Fruit fly (Drosophila melanogaster) whole organism, embryonic: ENCODE data around the gene PhKgamma.

ENCODE experiments used
- Asciz ChIP-seq: fragments of 200-800 bp; sonication (Bioruptor generic); optimal IDR thresholded peaks from 2 replicates; lab custom pipeline; 2017; ENCODE audit warnings: missing biosample characterization, mild to moderate bottlenecking, missing genetic modification characterization, missing genetic modification reagents
- Atf-2 ChIP-seq: fragments of 200-800 bp; sonication (Bioruptor generic); optimal IDR thresholded peaks from 2 replicates; lab custom pipeline; 2016; ENCODE audit warnings: missing biosample characterization, missing genetic modification characterization
- BEAF-32 ChIP-seq: fragments of 200-800 bp; sonication (Bioruptor generic); optimal IDR thresholded peaks from 3 replicates; lab custom pipeline; 2017; ENCODE audit warnings: missing biosample characterization, missing genetic modification characterization, mild to moderate bottlenecking, moderate library complexity, missing genetic modification reagents
- CG10366 ChIP-seq: fragments of 200-800 bp; sonication (Bioruptor generic); IDR thresholded peaks from 2 replicates; pipeline ENCODE4 v1.3.6; 2022; ENCODE audit warnings: missing biosample characterization, missing genetic modification characterization
- CG10543 ChIP-seq: fragments of 200-800 bp; sonication (Bioruptor generic); optimal IDR thresholded peaks from 3 replicates; lab custom pipeline; 2017; ENCODE audit warnings: missing biosample characterization, mild to moderate bottlenecking, missing genetic modification characterization, moderate library complexity
- CG1233 ChIP-seq: fragments of 200-800 bp; sonication (Bioruptor generic); optimal IDR thresholded peaks from 4 replicates; lab custom pipeline; 2018; ENCODE audit warnings: missing biosample characterization, mild to moderate bottlenecking, missing genetic modification characterization
- CG13296 ChIP-seq: fragments of 200-800 bp; sonication (Bioruptor generic); optimal IDR thresholded peaks from 3 replicates; lab custom pipeline; 2018; ENCODE audit warnings: missing biosample characterization, mild to moderate bottlenecking, missing genetic modification characterization
- CG14050 ChIP-seq: fragments of 200-800 bp; sonication (Bioruptor generic); IDR thresholded peaks from 3 replicates; pipeline ENCODE4 v1.3.6; 2022; ENCODE audit warnings: missing biosample characterization, missing genetic modification characterization
- CG1602 ChIP-seq: fragments of 200-800 bp; sonication (Bioruptor generic); optimal IDR thresholded peaks from 3 replicates; lab custom pipeline; 2016; ENCODE audit warnings: missing biosample characterization, missing genetic modification characterization
- CG16863 ChIP-seq: fragments of 200-800 bp; sonication (Bioruptor generic); optimal IDR thresholded peaks from 3 replicates; lab custom pipeline; 2016; ENCODE audit warnings: missing biosample characterization, missing genetic modification characterization
- CG17186 ChIP-seq: fragments of 200-800 bp; sonication (Bioruptor generic); optimal IDR thresholded peaks from 3 replicates; lab custom pipeline; 2017; ENCODE audit warnings: missing biosample characterization, missing genetic modification reagents, missing genetic modification characterization
- CG17612 ChIP-seq: fragments of 200-800 bp; sonication (Bioruptor generic); IDR thresholded peaks from 2 replicates; pipeline ENCODE4 v1.3.6; 2022; ENCODE audit warnings: missing biosample characterization, missing genetic modification characterization
- CG2129 ChIP-seq: fragments of 200-800 bp; sonication (Bioruptor generic); IDR thresholded peaks from 2 replicates; pipeline ENCODE4 v1.3.6; 2022; ENCODE audit warnings: missing biosample characterization, missing genetic modification characterization; ENCODE audit not compliant: partially characterized antibody
- CG2202 ChIP-seq: fragments of 200-800 bp; sonication (Bioruptor generic); optimal IDR thresholded peaks from 2 replicates; lab custom pipeline; 2018; ENCODE audit warnings: missing biosample characterization, mild to moderate bottlenecking, missing genetic modification characterization
- CG2712 ChIP-seq: fragments of 200-800 bp; optimal IDR thresholded peaks from 3 replicates; lab custom pipeline; 2019; ENCODE audit warnings: missing biosample characterization, mild to moderate bottlenecking, missing genetic modification characterization, moderate library complexity
- CG4404 ChIP-seq: fragments of 200-800 bp; sonication (Bioruptor generic); IDR thresholded peaks from 2 replicates; pipeline ENCODE4 v1.3.6; 2022; ENCODE audit warnings: missing biosample characterization, missing genetic modification characterization
- CG7357 ChIP-seq: fragments of 200-800 bp; sonication (Bioruptor generic); IDR thresholded peaks from 3 replicates; pipeline ENCODE4 v1.3.6; 2022; ENCODE audit warnings: missing biosample characterization, missing genetic modification characterization
- CG7963 ChIP-seq: fragments of 200-800 bp; sonication (Bioruptor generic); IDR thresholded peaks from 3 replicates; pipeline ENCODE4 v1.3.6; 2022; ENCODE audit warnings: missing biosample characterization, missing genetic modification characterization; ENCODE audit not compliant: partially characterized antibody
- CG9797 ChIP-seq: fragments of 200-800 bp; sonication (Bioruptor generic); optimal IDR thresholded peaks from 3 replicates; lab custom pipeline; 2018; ENCODE audit warnings: missing biosample characterization, mild to moderate bottlenecking, missing genetic modification characterization
- D ChIP-seq, 2 experiments: fragments of 200-800 bp in 1 of 2; fragments of >200 bp in 1 of 2; sonication (Bioruptor generic) in 1 of 2; optimal IDR thresholded peaks; 2 replicates in 1 of 2; 3 replicates in 1 of 2; lab custom pipeline; 2017; ENCODE audit warnings: mild to moderate bottlenecking in 1 of 2, missing biosample characterization in 1 of 2, missing genetic modification characterization in 1 of 2, missing genetic modification reagents in 1 of 2
- NC2α ChIP-seq: fragments of 200-800 bp; sonication (Bioruptor generic); optimal IDR thresholded peaks from 2 replicates; lab custom pipeline; 2016; ENCODE audit warnings: missing biosample characterization, missing genetic modification characterization
- Sry-β ChIP-seq: fragments of 200-800 bp; sonication (Bioruptor generic); optimal IDR thresholded peaks from 2 replicates; lab custom pipeline; 2018; ENCODE audit warnings: missing biosample characterization, mild to moderate bottlenecking, missing genetic modification characterization, moderate library complexity
- az2 ChIP-seq: fragments of 200-800 bp; sonication (Bioruptor generic); optimal IDR thresholded peaks from 3 replicates; lab custom pipeline; 2016; ENCODE audit warnings: missing biosample characterization, missing genetic modification characterization
- btn ChIP-seq: fragments of 200-800 bp; sonication (Bioruptor generic); optimal IDR thresholded peaks from 2 replicates; lab custom pipeline; 2016; ENCODE audit warnings: missing biosample characterization, missing genetic modification characterization
- cato ChIP-seq: fragments of 200-800 bp; sonication (Bioruptor generic); optimal IDR thresholded peaks from 2 replicates; lab custom pipeline; 2016; ENCODE audit warnings: missing biosample characterization, missing genetic modification characterization, borderline replicate concordance
- chn ChIP-seq: fragments of 200-800 bp; sonication (Bioruptor generic); optimal IDR thresholded peaks from 2 replicates; lab custom pipeline; 2016; ENCODE audit warnings: missing biosample characterization, missing genetic modification characterization
- dm ChIP-seq: fragments of 200-800 bp; sonication (Bioruptor generic); optimal IDR thresholded peaks from 3 replicates; lab custom pipeline; 2016; ENCODE audit warnings: missing biosample characterization, missing genetic modification characterization
- fd102C ChIP-seq: fragments of 200-800 bp; sonication (Bioruptor generic); optimal IDR thresholded peaks from 2 replicates; lab custom pipeline; 2018; ENCODE audit warnings: missing biosample characterization, mild to moderate bottlenecking, missing genetic modification characterization, moderate library complexity
- gcm2 ChIP-seq: fragments of 200-800 bp; sonication (Bioruptor generic); optimal IDR thresholded peaks from 2 replicates; lab custom pipeline; 2016; ENCODE audit warnings: missing biosample characterization, missing genetic modification characterization
- hb ChIP-seq: fragments of 200-800 bp; sonication (Bioruptor generic); IDR thresholded peaks from 3 replicates; pipeline ENCODE4 v1.3.6; 2022; ENCODE audit warnings: missing biosample characterization, missing genetic modification characterization; ENCODE audit not compliant: partially characterized antibody
- insv ChIP-seq, 2 experiments: fragments of 200-800 bp; sonication (Bioruptor generic); optimal IDR thresholded peaks; 3 replicates each; lab custom pipeline; 2016 to 2018; ENCODE audit warnings: missing biosample characterization in 2 of 2, missing genetic modification characterization in 2 of 2
- kah ChIP-seq: fragments of 200-800 bp; sonication (Bioruptor generic); optimal IDR thresholded peaks from 2 replicates; lab custom pipeline; 2018; ENCODE audit warnings: missing biosample characterization, mild to moderate bottlenecking, missing genetic modification characterization
- ken ChIP-seq: fragments of 200-800 bp; sonication (Bioruptor generic); IDR thresholded peaks from 3 replicates; pipeline ENCODE4 v1.3.6; 2022; ENCODE audit warnings: missing biosample characterization, missing genetic modification characterization
- klu ChIP-seq: fragments of 200-800 bp; sonication (Bioruptor generic); IDR thresholded peaks from 2 replicates; pipeline ENCODE4 v1.3.6; 2022; ENCODE audit warnings: missing biosample characterization, missing genetic modification characterization
- lilli ChIP-seq: fragments of 200-800 bp; sonication (Bioruptor generic); optimal IDR thresholded peaks from 3 replicates; lab custom pipeline; 2016; ENCODE audit warnings: missing biosample characterization, missing genetic modification characterization
- luna ChIP-seq: fragments of 200-800 bp; sonication (Bioruptor generic); optimal IDR thresholded peaks from 2 replicates; lab custom pipeline; 2016; ENCODE audit warnings: missing biosample characterization, missing genetic modification characterization
- mld ChIP-seq: fragments of 200-800 bp; sonication (Bioruptor generic); IDR thresholded peaks from 3 replicates; pipeline ENCODE4 v1.3.6; 2022; ENCODE audit warnings: missing biosample characterization, missing genetic modification characterization; ENCODE audit not compliant: partially characterized antibody
- nmo ChIP-seq: fragments of 200-800 bp; sonication (Bioruptor generic); optimal IDR thresholded peaks from 2 replicates; lab custom pipeline; 2018; ENCODE audit warnings: missing biosample characterization, mild to moderate bottlenecking, missing genetic modification characterization, moderate library complexity
- oc ChIP-seq: fragments of 200-800 bp; sonication (Bioruptor generic); optimal IDR thresholded peaks from 2 replicates; lab custom pipeline; 2018; ENCODE audit warnings: missing biosample characterization, mild to moderate bottlenecking, missing genetic modification characterization, moderate library complexity
- row ChIP-seq: fragments of 200-800 bp; sonication (Bioruptor generic); IDR thresholded peaks from 3 replicates; pipeline ENCODE4 v1.3.6; 2022; ENCODE audit warnings: missing biosample characterization, missing genetic modification characterization
- scrt ChIP-seq: fragments of 200-800 bp; sonication (Bioruptor generic); optimal IDR thresholded peaks from 2 replicates; lab custom pipeline; 2018; ENCODE audit warnings: missing biosample characterization, mild to moderate bottlenecking, missing genetic modification characterization, moderate library complexity
- sd ChIP-seq: fragments of 200-800 bp; sonication (Bioruptor generic); optimal IDR thresholded peaks from 3 replicates; lab custom pipeline; 2018; ENCODE audit warnings: missing biosample characterization, mild to moderate bottlenecking, missing genetic modification characterization, moderate library complexity
- sens-2 ChIP-seq: fragments of 200-800 bp; sonication (Bioruptor generic); IDR thresholded peaks from 2 replicates; pipeline ENCODE4 v1.3.6; 2022; ENCODE audit warnings: missing biosample characterization, missing genetic modification characterization
- so ChIP-seq: fragments of 200-800 bp; sonication (Bioruptor generic); IDR thresholded peaks from 3 replicates; pipeline ENCODE4 v1.3.6; 2022; ENCODE audit warnings: missing biosample characterization, missing genetic modification characterization
- stwl ChIP-seq: fragments of 200-800 bp; sonication (Bioruptor generic); optimal IDR thresholded peaks from 3 replicates; lab custom pipeline; 2018; ENCODE audit warnings: missing biosample characterization, mild to moderate bottlenecking, missing genetic modification characterization, moderate library complexity
- tll ChIP-seq, 2 experiments: fragments of 200-800 bp in 1 of 2; fragments of >200 bp in 1 of 2; sonication (Bioruptor generic) in 1 of 2; optimal IDR thresholded peaks; 2 replicates each; lab custom pipeline; 2017 to 2019; ENCODE audit warnings: missing biosample characterization in 2 of 2, missing genetic modification characterization in 2 of 2, mild to moderate bottlenecking in 1 of 2, moderate library complexity in 1 of 2
- tx ChIP-seq: fragments of 200-800 bp; sonication (Bioruptor generic); optimal IDR thresholded peaks from 2 replicates; lab custom pipeline; 2016; ENCODE audit warnings: missing biosample characterization, missing genetic modification characterization
- wor ChIP-seq: fragments of 200-800 bp; sonication (Bioruptor generic); IDR thresholded peaks from 2 replicates; pipeline ENCODE4 v1.3.6; 2022; ENCODE audit warnings: missing biosample characterization, missing genetic modification characterization
- zfh1 ChIP-seq: fragments of 200-800 bp; sonication (Bioruptor generic); IDR thresholded peaks from 3 replicates; pipeline ENCODE4 v1.3.6; 2022; ENCODE audit warnings: missing biosample characterization, missing genetic modification characterization

Gene PhKgamma

DNA sequence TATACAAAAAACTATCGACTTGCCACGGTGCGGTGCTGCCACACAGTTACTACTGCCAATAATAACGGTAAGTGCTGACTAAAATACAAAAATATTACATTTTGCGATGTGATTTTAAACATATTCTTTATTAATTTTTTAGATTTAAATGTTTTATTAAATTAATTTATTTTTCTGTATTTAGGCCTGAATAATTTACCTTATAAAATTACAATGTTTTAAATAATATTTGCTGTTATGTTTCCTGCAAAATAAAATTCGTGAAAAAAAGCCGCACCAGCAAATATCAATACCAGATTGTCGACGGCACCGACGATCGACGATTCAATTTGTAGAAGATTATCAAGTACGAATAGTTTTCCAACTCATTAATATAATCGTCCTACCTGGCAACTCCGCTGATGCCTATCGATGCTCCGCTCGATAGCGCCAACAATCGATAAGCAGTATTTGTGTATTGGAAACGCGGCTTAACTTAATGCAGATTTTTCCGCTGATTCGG, 16.3 kb upstream of the PhKgamma start, which contains the start of the genes Vlet and bif (continued):
- TF ChIP-seq CG14050 (GFP tag; lab: Robert Waterston, UW), result no peak
- TF ChIP-seq Atf-2 (GFP tag; lab: Kevin White, UChicago), result peak; percentile 19
- TF ChIP-seq D (optimal IDR thresholded peaks at IDR 0.05; lab: Kevin White, UChicago), result no peak
- peak; percentile 44 for TF ChIP-seq D (GFP tag; optimal IDR thresholded peaks at IDR 0.05; lab: Kevin White, UChicago)
- no peak for TF ChIP-seq wor (GFP tag; lab: Robert Waterston, UW)
- no peak for TF ChIP-seq CG17612 (GFP tag; lab: Robert Waterston, UW)
- TF ChIP-seq CG1233 (GFP tag; lab: Kevin White, UChicago), result peak; percentile 62
- no peak for TF ChIP-seq gcm2 (GFP tag; lab: Kevin White, UChicago)
- TF ChIP-seq luna (GFP tag; lab: Kevin White, UChicago), result no peak
- peak; percentile 76 for TF ChIP-seq row (GFP tag; lab: Robert Waterston, UW)
- peak; percentile 18; the same call in 1 of the 3 replicates for TF ChIP-seq CG7357 (GFP tag; lab: Robert Waterston, UW)
- TF ChIP-seq zfh1, result 0 out of 3 replicates have a peak, but pooled peaks have one; percentile 49
- TF ChIP-seq NC2α (GFP tag; lab: Kevin White, UChicago), result no peak
- TF ChIP-seq CG2129 (GFP tag; lab: Robert Waterston, UW), result 0 out of 2 replicates have a peak, but pooled peaks have one; percentile 18
- peak; percentile 70 for TF ChIP-seq CG10543 (GFP tag; lab: Kevin White, UChicago)
- TF ChIP-seq tll (GFP tag; optimal IDR thresholded peaks at IDR 0.05; lab: Kevin White, UChicago), result no peak
- no peak for TF ChIP-seq CG9797 (GFP tag; lab: Kevin White, UChicago)
- TF ChIP-seq sd (tag; lab: Kevin White, UChicago), result no peak
- TF ChIP-seq CG13296 (GFP tag; lab: Kevin White, UChicago), result peak; percentile 69
- peak; percentile 14 for TF ChIP-seq Sry-β (GFP tag; lab: Kevin White, UChicago)
- TF ChIP-seq sens-2 (GFP tag; lab: Robert Waterston, UW), result no peak
- TF ChIP-seq stwl (tag; lab: Kevin White, UChicago), result peak; percentile 48
- TF ChIP-seq btn (GFP tag; lab: Kevin White, UChicago), result no peak
- peak; percentile 50; the same call in 1 of the 3 replicates for TF ChIP-seq ken (GFP tag; lab: Robert Waterston, UW)
- TF ChIP-seq chn (GFP tag; lab: Kevin White, UChicago), result peak; percentile 43
- peak; percentile 29 for TF ChIP-seq tx (GFP tag; lab: Kevin White, UChicago)
- no peak for TF ChIP-seq dm (GFP tag; lab: Kevin White, UChicago)
- TF ChIP-seq klu (GFP tag; lab: Robert Waterston, UW), result peak; percentile 43; the same call in 1 of the 2 replicates
- TF ChIP-seq CG1602 (GFP tag; lab: Kevin White, UChicago), result peak; percentile 52
- peak; percentile 73 for TF ChIP-seq BEAF-32 (GFP tag; lab: Kevin White, UChicago)
- peak; percentile 67 for TF ChIP-seq az2
- TF ChIP-seq scrt (GFP tag; lab: Kevin White, UChicago), result no peak
- peak; percentile 41; the same call in 1 of the 2 replicates for TF ChIP-seq CG10366 (GFP tag; lab: Robert Waterston, UW)
- peak; percentile 80 for TF ChIP-seq CG2712 (tag; lab: Kevin White, UChicago)
- TF ChIP-seq CG4404, result peak; percentile 41; the same call in 1 of the 2 replicates
- no peak for TF ChIP-seq CG2202 (tag; lab: Kevin White, UChicago)
- peak; percentile 55 for TF ChIP-seq cato (GFP tag; lab: Kevin White, UChicago)
- TF ChIP-seq nmo, result peak; percentile 80
- TF ChIP-seq insv (GFP tag; optimal IDR thresholded peaks at IDR 0.05; lab: Kevin White, UChicago), result peak in 1 of 2 experiments; percentile 27
- no peak for TF ChIP-seq fd102C
- no peak for TF ChIP-seq mld
- peak; percentile 33 for TF ChIP-seq Asciz
- TF ChIP-seq CG17186 (GFP tag; lab: Kevin White, UChicago), result peak; percentile 18
- no peak for TF ChIP-seq kah (GFP tag; lab: Kevin White, UChicago)
- no peak for TF ChIP-seq so (GFP tag; lab: Robert Waterston, UW)
- peak; percentile 39 for TF ChIP-seq oc (tag; lab: Kevin White, UChicago)
- peak; percentile 60 for TF ChIP-seq lilli (GFP tag; lab: Kevin White, UChicago)
- TF ChIP-seq CG16863, result no peak
- peak; percentile 58; the same call in 1 of the 3 replicates for TF ChIP-seq hb (GFP tag; lab: Robert Waterston, UW)
- TF ChIP-seq CG7963 (GFP tag; lab: Robert Waterston, UW), result peak; percentile 33; the same call in 1 of the 3 replicates
